Worm (Caenorhabditis elegans) whole organism, early embryonic: ENCODE data around the gene nhr-136.

Experiments
- B0310.2 ChIP-seq: sonication (generic microtip); optimal IDR thresholded peaks from 2 replicates; lab custom pipeline; 2016; ENCODE audit warnings: mild to moderate bottlenecking, missing genetic modification characterization, missing compliant biosample characterization
- F13C5.2 ChIP-seq: sonication (generic microtip); optimal IDR thresholded peaks from 2 replicates; lab custom pipeline; 2017; ENCODE audit warnings: mild to moderate bottlenecking, missing genetic modification characterization, inconsistent platforms, missing compliant biosample characterization
- aly-1 ChIP-seq: sonication (generic microtip); optimal IDR thresholded peaks from 2 replicates; lab custom pipeline; 2016; ENCODE audit warnings: missing genetic modification characterization, missing compliant biosample characterization
- ama-1 ChIP-seq: fragments of 150-350 bp; optimal IDR thresholded peaks from 2 replicates; lab custom pipeline; 2014
- ceh-13 ChIP-seq: fragments of 200-800 bp; sonication (Bioruptor generic); optimal IDR thresholded peaks from 2 replicates; lab custom pipeline; 2018; ENCODE audit warnings: mild to moderate bottlenecking, missing genetic modification characterization, missing compliant biosample characterization
- ceh-36 ChIP-seq: sonication (generic microtip); optimal IDR thresholded peaks from 2 replicates; lab custom pipeline; 2016; ENCODE audit warnings: missing genetic modification characterization, inconsistent platforms, missing compliant biosample characterization
- ets-7 ChIP-seq: sonication (generic microtip); optimal IDR thresholded peaks from 2 replicates; lab custom pipeline; 2016; ENCODE audit warnings: missing genotype, missing genetic modification characterization, missing compliant biosample characterization
- flt-1 ChIP-seq: fragments of 200-800 bp; sonication (Bioruptor generic); IDR thresholded peaks from 2 replicates; pipeline ENCODE4 v1.3.6; 2022; ENCODE audit warnings: missing genetic modification characterization, missing compliant biosample characterization
- hmbx-1 ChIP-seq: sonication (generic microtip); optimal IDR thresholded peaks from 2 replicates; lab custom pipeline; 2016; ENCODE audit warnings: mild to moderate bottlenecking, missing genetic modification characterization, missing compliant biosample characterization
- hmg-4 ChIP-seq: fragments of 200-800 bp; sonication (Bioruptor generic); optimal IDR thresholded peaks from 2 replicates; lab custom pipeline; 2018; ENCODE audit warnings: mild to moderate bottlenecking, missing genetic modification characterization, missing compliant biosample characterization
- hnd-1 ChIP-seq: sonication (generic microtip); optimal IDR thresholded peaks from 2 replicates; lab custom pipeline; 2016; ENCODE audit warnings: missing genetic modification characterization, missing compliant biosample characterization
- pes-1 ChIP-seq: fragments of 200-800 bp; sonication (Bioruptor generic); IDR thresholded peaks from 2 replicates; pipeline ENCODE4 v1.3.6; 2022; ENCODE audit warnings: missing genetic modification reagents, missing genetic modification characterization, missing compliant biosample characterization
- scrt-1 ChIP-seq: fragments of 200-800 bp; sonication (Bioruptor generic); IDR thresholded peaks from 2 replicates; pipeline ENCODE4 v1.3.6; 2022; ENCODE audit warnings: missing genetic modification characterization, missing compliant biosample characterization
- sea-1 ChIP-seq: fragments of 200-800 bp; sonication (Bioruptor generic); conservative IDR thresholded peaks from 2 replicates; pipeline ENCODE4 v1.3.6; 2022; ENCODE audit warnings: missing genetic modification characterization, missing compliant biosample characterization
- tbx-11 ChIP-seq: fragments of 200-800 bp; sonication (Bioruptor generic); IDR thresholded peaks from 2 replicates; pipeline ENCODE4 v1.3.6; 2022; ENCODE audit warnings: missing genetic modification characterization, missing compliant biosample characterization
- tbx-37 ChIP-seq: fragments of 200-800 bp; sonication (Bioruptor generic); conservative IDR thresholded peaks from 2 replicates; pipeline ENCODE4 v1.3.6; 2022; ENCODE audit warnings: missing genetic modification reagents, missing genetic modification characterization, missing compliant biosample characterization
- tra-4 ChIP-seq: sonication (generic microtip); optimal IDR thresholded peaks from 2 replicates; lab custom pipeline; 2017; ENCODE audit warnings: missing genetic modification characterization, missing compliant biosample characterization

nhr-136 gene

DNA sequence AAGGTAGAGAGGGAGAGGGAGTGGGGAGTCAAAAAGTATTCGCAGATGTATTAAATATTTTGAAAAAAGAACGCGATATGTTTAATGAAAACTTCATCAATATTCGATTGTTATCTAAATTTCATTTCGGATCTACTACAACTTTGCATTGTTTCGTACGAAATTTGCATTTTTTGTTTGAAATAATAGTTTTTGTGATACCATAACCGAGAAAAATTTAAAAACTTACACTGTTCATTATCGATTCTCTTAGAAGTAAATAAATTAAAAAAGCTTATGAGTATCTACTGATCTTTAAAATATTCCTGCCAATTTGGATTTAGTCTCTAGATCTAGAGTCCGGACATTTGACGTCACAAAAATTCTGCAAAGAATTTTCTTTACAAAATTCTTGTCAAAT is 26.7 kb upstream of the nhr-136 start, which contains the start of gene R07B7.9:
R07B7.9 (minus strand) TSS at position 101 of the 400 bp plus-strand sequence.
- no peak for TF ChIP-seq tbx-37 (GFP tag; lab: Robert Waterston, UW)
- TF ChIP-seq sea-1 (GFP tag; lab: Robert Waterston, UW), result no peak
- no peak for TF ChIP-seq ceh-36 (tag; lab: Kevin White, UChicago)
- no peak for TF ChIP-seq ama-1 (lab: Kevin White, UChicago)
- no peak for TF ChIP-seq B0310.2
- TF ChIP-seq flt-1 (GFP tag; lab: Robert Waterston, UW), result no peak
- TF ChIP-seq F13C5.2 (tag; lab: Kevin White, UChicago), result no peak
- no peak for TF ChIP-seq aly-1 (tag; lab: Kevin White, UChicago)
- no peak for TF ChIP-seq tbx-11
- no peak for TF ChIP-seq scrt-1 (GFP tag; lab: Robert Waterston, UW)
- no peak for TF ChIP-seq hmg-4 (GFP tag; lab: Kevin White, UChicago)
- TF ChIP-seq hmbx-1 (tag; lab: Kevin White, UChicago), result no peak
- TF ChIP-seq tra-4 (tag; lab: Kevin White, UChicago), result no peak

DNA sequence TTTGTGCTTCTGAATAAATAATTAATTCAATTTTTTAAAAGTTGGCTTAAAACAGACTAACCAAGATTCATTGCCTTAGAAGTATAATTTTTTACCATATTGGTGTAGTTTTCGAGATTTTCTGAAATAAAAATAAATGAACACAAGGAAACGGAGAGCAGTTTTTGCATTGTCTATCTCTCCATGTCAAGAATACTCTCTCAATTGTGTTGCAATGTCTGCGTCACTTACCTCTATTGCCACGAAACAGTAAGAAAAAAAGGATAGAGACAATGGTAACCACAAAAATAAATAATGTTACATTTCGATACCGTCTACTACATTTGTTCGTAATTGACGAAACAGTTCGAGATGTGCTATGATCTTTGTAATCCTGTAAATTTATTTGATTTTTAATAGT is 24.0 kb upstream of the nhr-136 start, which contains the start of gene R07B7.10:
R07B7.10 (plus strand) TSS at position 285 of the 400 bp plus-strand sequence.
- TF ChIP-seq tbx-11 (no peak), sea-1 (GFP tag; lab: Robert Waterston, UW) (no peak), F13C5.2 (tag; lab: Kevin White, UChicago) (no peak)

DNA sequence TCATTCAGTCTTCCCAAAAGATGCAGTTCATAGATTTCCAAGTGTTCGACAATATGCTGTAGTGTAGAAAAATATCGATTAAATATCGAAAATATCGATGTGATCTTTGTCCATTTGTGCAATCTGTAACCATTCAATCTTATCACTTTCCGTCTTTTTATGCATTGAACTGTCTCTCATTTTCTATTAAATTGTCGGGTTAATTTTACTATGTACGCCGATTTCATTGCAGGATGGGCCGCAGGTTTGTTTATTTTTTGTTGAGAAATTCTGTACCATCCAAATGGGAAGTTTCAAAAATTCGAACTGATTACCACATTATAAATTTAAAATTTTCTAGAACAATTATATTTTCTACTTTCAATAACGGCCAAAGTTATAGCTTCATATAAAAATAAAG is 22.7 kb upstream of the nhr-136 start, which contains the start of gene R07B7.8:
R07B7.8 (minus strand) TSS at position 101 of the 400 bp plus-strand sequence.
- no peak for TF ChIP-seq pes-1 (GFP tag; lab: Robert Waterston, UW)
- TF ChIP-seq ets-7 (tag; lab: Kevin White, UChicago), result no peak
- TF ChIP-seq F13C5.2 (tag; lab: Kevin White, UChicago), result no peak
- TF ChIP-seq ama-1 (lab: Kevin White, UChicago), result no peak

DNA sequence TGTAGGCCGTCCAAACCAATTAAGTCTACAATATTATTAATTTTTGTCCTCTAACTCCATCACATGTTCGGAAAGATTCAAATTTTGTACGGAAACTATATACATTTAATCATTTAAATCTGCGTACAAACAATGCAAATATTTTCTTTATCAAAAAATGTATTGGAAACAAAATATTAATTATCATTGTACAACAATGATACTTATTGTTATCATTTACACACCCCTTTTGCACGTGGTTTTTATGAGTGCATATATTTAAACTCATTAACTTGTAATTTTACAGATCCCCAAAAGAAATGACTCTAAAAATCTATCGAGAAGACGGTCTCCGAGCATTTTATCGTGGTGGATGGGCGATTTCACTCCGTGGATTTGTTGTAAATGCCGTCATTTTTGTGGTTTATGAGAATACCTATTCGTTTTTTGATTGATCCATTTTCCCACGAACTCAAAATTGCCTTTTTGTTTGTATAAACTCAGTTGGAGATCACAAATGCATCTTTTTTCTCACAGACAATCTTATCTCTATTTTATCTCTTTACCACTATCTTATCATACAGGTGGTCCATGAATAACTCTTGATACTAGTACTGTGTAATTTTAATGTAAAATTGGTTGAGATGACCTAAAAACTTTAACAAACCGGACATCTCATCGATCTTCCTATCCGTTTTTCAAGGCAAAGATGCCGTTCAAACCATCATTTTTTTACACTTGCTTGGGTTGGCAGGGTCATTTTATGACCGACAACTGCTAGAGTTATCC is 20.9 kb upstream of the nhr-136 start:
- no peak for TF ChIP-seq scrt-1 (GFP tag; lab: Robert Waterston, UW)
- TF ChIP-seq B0310.2, result no peak
- TF ChIP-seq hnd-1, result no peak
- no peak for TF ChIP-seq tra-4 (tag; lab: Kevin White, UChicago)
- TF ChIP-seq ets-7 (tag; lab: Kevin White, UChicago), result no peak
- no peak for TF ChIP-seq F13C5.2 (tag; lab: Kevin White, UChicago)
- TF ChIP-seq flt-1 (GFP tag; lab: Robert Waterston, UW), result no peak
- no peak for TF ChIP-seq ama-1 (lab: Kevin White, UChicago)
- TF ChIP-seq hmbx-1 (tag; lab: Kevin White, UChicago), result no peak
- no peak for TF ChIP-seq sea-1 (GFP tag; lab: Robert Waterston, UW)
- no peak for TF ChIP-seq tbx-11
- TF ChIP-seq ceh-13, result no peak
- TF ChIP-seq tbx-37 (GFP tag; lab: Robert Waterston, UW), result no peak
- no peak for TF ChIP-seq aly-1 (tag; lab: Kevin White, UChicago)
- TF ChIP-seq pes-1 (GFP tag; lab: Robert Waterston, UW), result no peak
- no peak for TF ChIP-seq ceh-36 (tag; lab: Kevin White, UChicago)
- TF ChIP-seq hmg-4 (GFP tag; lab: Kevin White, UChicago), result no peak

DNA sequence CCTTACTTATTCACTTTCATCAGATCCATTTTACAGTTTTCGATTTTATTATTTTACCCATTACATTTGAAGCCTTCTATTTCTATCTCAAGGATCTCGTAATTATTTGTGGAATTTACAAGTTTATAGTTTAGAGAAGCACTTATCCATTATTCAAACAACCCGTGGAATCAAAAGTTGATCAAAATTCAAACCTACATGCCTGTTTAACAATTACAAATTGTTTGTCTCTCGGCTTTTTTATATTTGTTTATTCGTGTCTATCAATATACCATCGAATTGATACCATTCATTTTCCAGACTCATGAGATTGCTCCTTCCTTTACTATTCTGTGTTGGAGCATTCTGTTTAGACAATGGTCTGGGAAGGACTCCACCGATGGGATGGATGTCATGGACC is 20.0 kb upstream of the nhr-136 start, which contains the start of gene gana-1:
gana-1 (plus strand) TSS at position 301 of the 400 bp plus-strand sequence.
- TF ChIP-seq tbx-11 (no peak), hmg-4 (GFP tag; lab: Kevin White, UChicago) (no peak)

DNA sequence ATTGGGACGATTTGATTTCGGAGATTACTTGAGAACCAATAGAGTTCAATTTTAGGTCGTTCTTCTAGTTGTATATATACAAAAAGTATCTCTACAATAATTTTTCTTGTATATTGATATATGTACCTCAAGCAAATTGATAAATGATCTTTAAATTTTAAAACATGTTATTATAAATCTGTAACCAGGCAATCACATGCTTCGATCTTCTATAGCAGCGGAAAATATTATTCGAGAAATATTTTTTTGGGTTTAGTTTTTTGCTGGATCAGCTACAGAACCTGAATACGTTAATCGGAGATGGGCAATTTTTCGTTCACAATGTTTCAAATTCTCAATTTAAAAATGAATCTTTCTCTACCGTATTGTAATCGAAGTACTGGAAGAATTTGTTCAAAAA is 18.2 kb upstream of the nhr-136 start, which contains the start of gene R07B7.12:
R07B7.12 (plus strand) TSS at position 301 of the 400 bp plus-strand sequence.
- no peak for TF ChIP-seq tra-4 (tag; lab: Kevin White, UChicago)
- no peak for TF ChIP-seq ceh-13
- TF ChIP-seq sea-1 (GFP tag; lab: Robert Waterston, UW), result no peak
- no peak for TF ChIP-seq ceh-36 (tag; lab: Kevin White, UChicago)
- no peak for TF ChIP-seq scrt-1 (GFP tag; lab: Robert Waterston, UW)
- TF ChIP-seq B0310.2, result no peak
- no peak for TF ChIP-seq tbx-11
- no peak for TF ChIP-seq hnd-1
- no peak for TF ChIP-seq aly-1 (tag; lab: Kevin White, UChicago)
- no peak for TF ChIP-seq ama-1 (lab: Kevin White, UChicago)
- no peak for TF ChIP-seq ets-7 (tag; lab: Kevin White, UChicago)
- no peak for TF ChIP-seq tbx-37 (GFP tag; lab: Robert Waterston, UW)
- no peak for TF ChIP-seq hmbx-1 (tag; lab: Kevin White, UChicago)
- no peak for TF ChIP-seq F13C5.2 (tag; lab: Kevin White, UChicago)
- TF ChIP-seq pes-1 (GFP tag; lab: Robert Waterston, UW), result no peak
- no peak for TF ChIP-seq flt-1 (GFP tag; lab: Robert Waterston, UW)
- no peak for TF ChIP-seq hmg-4 (GFP tag; lab: Kevin White, UChicago)

DNA sequence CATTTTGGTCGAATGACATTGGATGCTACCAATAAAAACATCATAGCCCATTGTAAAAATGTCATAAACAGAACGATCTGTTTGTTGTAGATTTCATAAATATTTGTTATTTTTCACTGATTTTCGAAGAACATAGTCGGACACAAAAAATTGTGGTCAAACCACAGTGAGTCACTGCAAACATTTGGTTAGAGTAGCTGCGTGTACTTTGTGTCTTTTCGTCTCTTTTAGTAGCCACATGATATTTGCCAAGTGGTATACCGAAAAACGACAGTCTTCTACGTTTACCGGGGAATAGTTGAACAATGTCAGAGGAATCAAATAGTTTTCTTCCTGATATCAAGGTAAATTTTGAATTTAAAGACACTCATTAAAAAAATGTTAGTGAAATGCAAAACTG is 15.2 kb upstream of the nhr-136 start, which contains the start of gene nhr-206:
nhr-206 (plus strand) TSS at position 248 of the 400 bp plus-strand sequence.
- TF ChIP-seq hnd-1 (no peak), sea-1 (GFP tag; lab: Robert Waterston, UW) (no peak), pes-1 (GFP tag; lab: Robert Waterston, UW) (no peak), tbx-11 (no peak), scrt-1 (GFP tag; lab: Robert Waterston, UW) (no peak), flt-1 (GFP tag; lab: Robert Waterston, UW) (no peak), hmg-4 (GFP tag; lab: Kevin White, UChicago) (no peak), ceh-13 (no peak), aly-1 (tag; lab: Kevin White, UChicago) (no peak), tbx-37 (GFP tag; lab: Robert Waterston, UW) (no peak), ama-1 (lab: Kevin White, UChicago) (no peak), F13C5.2 (tag; lab: Kevin White, UChicago) (no peak), B0310.2 (no peak), tra-4 (tag; lab: Kevin White, UChicago) (no peak), hmbx-1 (tag; lab: Kevin White, UChicago) (no peak), ceh-36 (tag; lab: Kevin White, UChicago) (no peak)
